Fruit fly (Drosophila melanogaster): ENCODE data around the gene RhoU.

dm6 chrX:10039528-10039927 is 46.8 kb upstream of the RhoU start:
- TF ChIP-seq CG8478 (optimal IDR thresholded peaks at IDR 0.05) (no peak), usp (GFP tag; optimal IDR thresholded peaks at IDR 0.05) (no peak), EcR (GFP tag; optimal IDR thresholded peaks at IDR 0.05) (no peak), psq (optimal IDR thresholded peaks at IDR 0.05) (no peak)
